Fruit fly (Drosophila melanogaster) whole organism, prepupa: ENCODE data around the gene CG13315.

Source experiments
- CG10631 ChIP-seq: fragments of 200-800 bp; sonication (Bioruptor generic); optimal IDR thresholded peaks from 2 replicates; lab custom pipeline; 2016; ENCODE audit warnings: missing biosample characterization, missing genetic modification characterization
- CG10669 ChIP-seq: fragments of 200-800 bp; sonication (Bioruptor generic); optimal IDR thresholded peaks from 3 replicates; lab custom pipeline; 2018; ENCODE audit warnings: missing biosample characterization, mild to moderate bottlenecking, missing genetic modification characterization, moderate library complexity
- CG11762 ChIP-seq: fragments of 200-800 bp; sonication (Bioruptor generic); optimal IDR thresholded peaks from 3 replicates; lab custom pipeline; 2016; ENCODE audit warnings: missing biosample characterization, missing genetic modification characterization; ENCODE audit not compliant: insufficient read depth
- CG15336 ChIP-seq: fragments of 200-800 bp; sonication (Bioruptor generic); IDR thresholded peaks from 2 replicates; pipeline ENCODE4 v1.3.6; 2022; ENCODE audit warnings: missing biosample characterization, missing genetic modification characterization
- CG1621 ChIP-seq: fragments of 200-800 bp; sonication (Bioruptor generic); optimal IDR thresholded peaks from 3 replicates; lab custom pipeline; 2018; ENCODE audit warnings: missing biosample characterization, mild to moderate bottlenecking, missing genetic modification characterization
- CG16779 ChIP-seq: fragments of 200-800 bp; sonication (Bioruptor generic); optimal IDR thresholded peaks from 3 replicates; lab custom pipeline; 2017; ENCODE audit warnings: missing biosample characterization, mild to moderate bottlenecking, missing genetic modification characterization
- CG3032 ChIP-seq: fragments of 200-800 bp; optimal IDR thresholded peaks from 2 replicates; lab custom pipeline; 2019; ENCODE audit warnings: missing biosample characterization, mild to moderate bottlenecking, missing genetic modification characterization, moderate library complexity
- CG6792 ChIP-seq: fragments of 200-800 bp; sonication (Bioruptor generic); optimal IDR thresholded peaks from 3 replicates; lab custom pipeline; 2016; ENCODE audit warnings: missing biosample characterization, missing genetic modification characterization
- CG6808 ChIP-seq: fragments of 200-800 bp; sonication (Bioruptor generic); optimal IDR thresholded peaks from 3 replicates; lab custom pipeline; 2017; ENCODE audit warnings: missing biosample characterization, missing genetic modification characterization, mild to moderate bottlenecking, moderate library complexity, missing genetic modification reagents
- CG8119 ChIP-seq: fragments of 200-800 bp; sonication (Bioruptor generic); IDR thresholded peaks from 3 replicates; pipeline ENCODE4 v1.3.6; 2022; ENCODE audit warnings: missing biosample characterization, missing genetic modification characterization
- CG8319 ChIP-seq: fragments of 200-800 bp; sonication (Bioruptor generic); optimal IDR thresholded peaks from 3 replicates; lab custom pipeline; 2016; ENCODE audit warnings: missing biosample characterization, missing genetic modification characterization
- CG8632 ChIP-seq: fragments of 200-800 bp; sonication (Bioruptor generic); optimal IDR thresholded peaks from 3 replicates; lab custom pipeline; 2016; ENCODE audit warnings: missing biosample characterization, missing genetic modification characterization
- Eip75B ChIP-seq: fragments of 200-800 bp; sonication (Bioruptor generic); optimal IDR thresholded peaks from 3 replicates; lab custom pipeline; 2016; ENCODE audit warnings: missing biosample characterization, missing genetic modification characterization
- Eip78C ChIP-seq: fragments of 200-800 bp; sonication (Bioruptor generic); peaks from one replicate; lab custom pipeline; 2016; ENCODE audit warnings: missing biosample characterization, missing genetic modification characterization
- Gug ChIP-seq: fragments of 200-800 bp; sonication (Bioruptor generic); IDR thresholded peaks from 2 replicates; pipeline ENCODE4 v1.3.6; 2022; ENCODE audit warnings: missing biosample characterization, missing genetic modification characterization
- Hr38 ChIP-seq: sonication (Bioruptor generic); optimal IDR thresholded peaks from 2 replicates; lab custom pipeline; 2016; ENCODE audit warnings: missing biosample characterization, missing genetic modification characterization
- Hr39 ChIP-seq: fragments of 200-800 bp; sonication (Bioruptor generic); optimal IDR thresholded peaks from 2 replicates; lab custom pipeline; 2016; ENCODE audit warnings: missing biosample characterization, missing genetic modification characterization
- Hr4 ChIP-seq: fragments of 200-800 bp; sonication (Bioruptor generic); optimal IDR thresholded peaks from 3 replicates; lab custom pipeline; 2016; ENCODE audit warnings: missing biosample characterization, missing genetic modification characterization
- achi ChIP-seq: fragments of 200-800 bp; sonication (Bioruptor generic); optimal IDR thresholded peaks from 3 replicates; lab custom pipeline; 2016; ENCODE audit warnings: missing biosample characterization, missing genetic modification characterization
- acj6 ChIP-seq: fragments of 200-800 bp; sonication (Bioruptor generic); optimal IDR thresholded peaks from 3 replicates; lab custom pipeline; 2016; ENCODE audit warnings: missing biosample characterization, missing genetic modification characterization
- eg ChIP-seq: fragments of 200-800 bp; sonication (Bioruptor generic); IDR thresholded peaks from 3 replicates; pipeline ENCODE4 v1.3.6; 2022; ENCODE audit warnings: missing biosample characterization, missing genetic modification characterization
- fd85E ChIP-seq: fragments of 200-800 bp; sonication (Bioruptor generic); optimal IDR thresholded peaks from 3 replicates; lab custom pipeline; 2016; ENCODE audit warnings: missing biosample characterization, missing genetic modification characterization
- fkh ChIP-seq: fragments of 200-800 bp; sonication (Bioruptor generic); optimal IDR thresholded peaks from 3 replicates; lab custom pipeline; 2017; ENCODE audit warnings: missing biosample characterization, mild to moderate bottlenecking, missing genetic modification characterization, moderate library complexity
- lz ChIP-seq: fragments of 200-800 bp; sonication (Bioruptor generic); optimal IDR thresholded peaks from 3 replicates; lab custom pipeline; 2016; ENCODE audit warnings: missing biosample characterization, missing genetic modification characterization
- salr ChIP-seq, 2 experiments: fragments of 200-800 bp; sonication (Bioruptor generic); optimal IDR thresholded peaks; 3 replicates each; lab custom pipeline; 2016 to 2018; ENCODE audit warnings: missing biosample characterization in 2 of 2, missing genetic modification characterization in 2 of 2, mild to moderate bottlenecking in 1 of 2
- svp ChIP-seq: fragments of 200-800 bp; sonication (Bioruptor generic); peaks from one replicate; lab custom pipeline; 2016; ENCODE audit warnings: missing biosample characterization, missing genetic modification characterization
- vri ChIP-seq: fragments of 200-800 bp; sonication (Bioruptor generic); optimal IDR thresholded peaks from 3 replicates; lab custom pipeline; 2016; ENCODE audit warnings: missing biosample characterization, mild to moderate bottlenecking, missing genetic modification characterization

CG13315 gene

dm6 chr3L:9096648-9097047 is at the start of gene CG13315:
Gene CG13315, plus strand, starts transcription at chr3L:9096877.
- peak; percentile 1 for TF ChIP-seq vri (GFP tag; lab: Kevin White, UChicago)
- TF ChIP-seq svp, result peak; percentile 3
- TF ChIP-seq lz (GFP tag; lab: Kevin White, UChicago), result no peak

DNA sequence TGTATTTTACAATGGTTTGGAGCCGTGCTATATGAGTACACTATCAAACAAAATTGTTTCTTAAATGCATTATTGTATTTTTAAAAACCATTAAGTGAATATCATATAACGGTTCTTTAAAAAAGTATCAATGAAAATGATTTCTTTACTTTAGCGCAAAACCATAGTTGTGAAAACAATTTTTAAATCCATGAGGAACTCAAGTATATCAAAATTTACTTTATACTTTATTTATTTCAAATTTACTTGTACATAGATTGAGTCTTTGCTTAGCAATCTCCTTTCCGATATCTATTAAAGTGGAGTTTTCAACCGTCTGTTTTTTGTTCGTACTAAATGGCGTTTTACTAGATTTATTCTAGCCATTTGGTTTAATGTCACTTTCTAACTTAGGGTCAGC is 49.6 kb upstream of the CG13315 start, which contains the start of gene Argk2:
Gene Argk2, plus strand, starts transcription at position 378 of the 400 bp plus-strand sequence.
- TF ChIP-seq CG3032 (tag; lab: Kevin White, UChicago) (peak; percentile 8), lz (GFP tag; lab: Kevin White, UChicago) (no peak), eg (GFP tag; lab: Robert Waterston, UW) (peak; percentile 54; the same call in 1 of the 3 replicates), Eip78C (GFP tag; lab: Kevin White, UChicago) (peak; percentile 7)
- TF ChIP-seq, all 60 proteins: peak for 3

DNA sequence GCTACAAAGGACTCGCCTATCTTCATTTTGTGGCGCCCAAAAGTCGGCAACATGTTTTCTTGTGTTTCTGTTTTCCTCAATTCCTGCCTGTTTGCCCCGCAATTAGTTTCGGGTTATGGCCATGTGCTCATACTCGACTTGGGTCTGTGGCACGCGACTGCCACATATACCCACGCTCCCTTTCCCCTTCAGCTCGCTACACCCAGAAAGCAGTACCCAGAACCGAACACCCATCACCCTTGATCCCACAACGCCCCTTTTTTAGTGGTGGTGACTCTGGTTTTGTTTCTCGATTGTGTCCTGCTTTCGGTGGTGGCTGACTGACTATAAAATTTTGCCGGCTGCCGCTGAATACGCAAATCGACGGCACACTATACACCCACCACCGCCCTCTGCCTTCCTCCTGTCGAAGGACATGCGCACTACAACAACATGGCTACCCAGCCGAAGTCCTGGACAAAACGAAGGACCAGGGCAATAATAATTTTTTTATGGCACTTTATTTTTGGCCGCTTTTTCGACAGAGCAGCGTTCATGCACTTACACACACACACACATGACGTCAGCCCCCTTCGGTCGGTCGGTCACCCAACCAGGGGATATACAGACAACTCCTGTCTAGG is 46.1 kb upstream of the CG13315 start:
- no peak for TF ChIP-seq Gug
- TF ChIP-seq Hr39 (GFP tag; lab: Kevin White, UChicago), result no peak

DNA sequence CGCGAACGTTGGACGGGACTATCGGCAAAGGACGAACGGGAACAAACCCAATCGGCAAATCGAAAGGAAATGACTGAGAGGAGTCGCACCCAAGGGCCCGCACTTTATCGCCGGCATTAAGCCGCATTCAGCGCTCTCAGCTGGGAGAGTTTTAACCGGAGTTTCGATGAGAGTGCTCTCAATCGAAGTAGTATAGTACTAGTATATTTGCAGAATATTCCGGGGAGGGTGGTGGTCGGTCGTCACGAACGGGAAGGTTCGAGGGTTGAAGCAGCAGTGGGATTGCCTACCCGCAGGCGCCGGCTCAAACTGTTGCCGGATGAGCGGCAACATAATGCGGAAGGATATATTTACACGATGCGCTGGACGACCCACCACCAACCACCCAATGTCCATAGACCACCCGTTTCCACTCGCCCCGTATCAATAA is 44.8 kb upstream of the CG13315 start:
- TF ChIP-seq Eip78C (GFP tag; lab: Kevin White, UChicago) (peak; percentile 19), CG1621 (tag; lab: Kevin White, UChicago) (no peak)

- TF ChIP-seq fd85E (GFP tag; lab: Kevin White, UChicago), result no peak
- no peak for TF ChIP-seq Hr4
- TF ChIP-seq lz (GFP tag; lab: Kevin White, UChicago), result no peak
- no peak for TF ChIP-seq Hr38 (GFP tag; lab: Kevin White, UChicago)
- no peak for TF ChIP-seq CG8319 (GFP tag; lab: Kevin White, UChicago)
- no peak for TF ChIP-seq vri (GFP tag; lab: Kevin White, UChicago)
- no peak for TF ChIP-seq CG8119
- no peak for TF ChIP-seq CG11762 (GFP tag; lab: Kevin White, UChicago)
- no peak for TF ChIP-seq CG10631 (GFP tag; lab: Kevin White, UChicago)
- no peak for TF ChIP-seq salr (GFP tag; optimal IDR thresholded peaks at IDR 0.05; lab: Kevin White, UChicago)
- no peak for TF ChIP-seq CG15336
- TF ChIP-seq CG6792 (GFP tag; lab: Kevin White, UChicago), result no peak
- TF ChIP-seq fkh (GFP tag; lab: Kevin White, UChicago), result no peak
- no peak for TF ChIP-seq acj6
- no peak for TF ChIP-seq eg (GFP tag; lab: Robert Waterston, UW)
- TF ChIP-seq CG16779 (tag; lab: Kevin White, UChicago), result no peak
- TF ChIP-seq Eip75B (GFP tag; lab: Kevin White, UChicago), result no peak
- TF ChIP-seq svp, result no peak
Measured at dm6 chr3L:9052798-9053541, 43.7 kb upstream of the CG13315 start.

DNA sequence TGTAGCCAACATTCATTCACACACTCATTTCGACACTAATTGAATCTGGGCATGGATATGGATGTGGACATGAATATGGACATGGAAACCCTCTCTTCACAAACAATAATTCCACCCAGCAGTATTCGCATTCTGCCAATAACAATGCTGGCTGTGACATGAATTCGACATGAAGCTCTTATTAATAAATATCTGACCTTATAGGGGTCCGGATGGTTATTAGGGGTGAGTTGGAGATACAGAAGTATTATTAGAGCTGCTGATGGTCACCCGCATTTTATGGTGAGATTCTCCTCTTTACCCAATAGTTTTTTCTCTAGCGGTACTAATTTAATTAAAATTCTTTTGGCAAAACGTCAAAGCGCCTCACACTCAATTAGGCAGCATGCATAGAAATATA is 42.4 kb upstream of the CG13315 start:
- TF ChIP-seq achi (GFP tag; lab: Kevin White, UChicago), result no peak
- no peak for TF ChIP-seq CG8632 (GFP tag; lab: Kevin White, UChicago)
- no peak for TF ChIP-seq Hr39 (GFP tag; lab: Kevin White, UChicago)

dm6 chr3L:9054822-9055407 is 41.8 kb upstream of the CG13315 start:
- peak; percentile 20 for TF ChIP-seq Eip78C (GFP tag; lab: Kevin White, UChicago)
- no peak for TF ChIP-seq CG6808 (GFP tag; lab: Kevin White, UChicago)
- TF ChIP-seq CG10669 (GFP tag; lab: Kevin White, UChicago), result peak; percentile 40
- TF ChIP-seq, all 60 proteins: peak for 2
